Worm (Caenorhabditis elegans): ENCODE results near the gene cat-4.

- TF ChIP-seq fkh-10 (GFP tag; optimal IDR thresholded peaks at IDR 0.05) = no peak
- TF ChIP-seq mec-3 (tag; optimal IDR thresholded peaks at IDR 0.05; ENCODE audit: borderline replicate concordance) = no peak
- TF ChIP-seq hlh-13 (GFP tag; optimal IDR thresholded peaks at IDR 0.05) = no peak
- TF ChIP-seq ahr-1 (tag; optimal IDR thresholded peaks at IDR 0.05) = no peak
Measured at ce11 chrV:10588694-10589093, 24.0 kb downstream of the cat-4 start, which contains the start of gene srg-32.

All from whole organism, late embryonic.